Fruit fly (Drosophila melanogaster) whole organism, embryonic: ENCODE results near the gene CG42512.

Source experiments
- CG1602 ChIP-seq: fragments of 200-800 bp; sonication (Bioruptor generic); optimal IDR thresholded peaks from 3 replicates; lab custom pipeline; 2016; ENCODE audit warnings: missing biosample characterization, missing genetic modification characterization
- CG17802 ChIP-seq: fragments of 200-800 bp; sonication (Bioruptor generic); optimal IDR thresholded peaks from 2 replicates; lab custom pipeline; 2018; ENCODE audit warnings: missing biosample characterization, mild to moderate bottlenecking, missing genetic modification characterization, moderate library complexity
- CTCF ChIP-seq: fragments of 200-800 bp; sonication (Bioruptor generic); optimal IDR thresholded peaks from 2 replicates; lab custom pipeline; 2017; ENCODE audit warnings: missing biosample characterization, mild to moderate bottlenecking, missing genetic modification characterization, moderate library complexity
- al ChIP-seq: fragments of 200-800 bp; sonication (Bioruptor generic); IDR thresholded peaks from 2 replicates; pipeline ENCODE4 v1.3.6; 2022; ENCODE audit warnings: missing biosample characterization, missing genetic modification characterization
- eve ChIP-seq, 2 experiments: fragments of >200 bp; optimal IDR thresholded peaks; 2 replicates each; lab custom pipeline; 2017; ENCODE audit warnings: missing biosample characterization in 2 of 2, missing genetic modification characterization in 2 of 2

- no peak for TF ChIP-seq CG1602 (GFP tag; lab: Kevin White, UChicago)
- TF ChIP-seq al (GFP tag; lab: Robert Waterston, UW): no peak
- TF ChIP-seq eve (GFP tag; optimal IDR thresholded peaks at IDR 0.05; lab: Kevin White, UChicago): no peak
- no peak for TF ChIP-seq CTCF (GFP tag; lab: Kevin White, UChicago)
- TF ChIP-seq CG17802 (tag; lab: Kevin White, UChicago): no peak
Measured at dm6 chrX:16690499-16690898, 39.3 kb downstream of the CG42512 start.
